Worm (Caenorhabditis elegans): ENCODE results near the gene F53F8.3.

ce11 chrV:20716267-20716666 is 26.9 kb upstream of the F53F8.3 start:
- no peak for TF ChIP-seq med-1 (GFP tag; optimal IDR thresholded peaks at IDR 0.05; ENCODE audit: insufficient read depth)
- no peak for TF ChIP-seq ref-1 (GFP tag; conservative IDR thresholded peaks at IDR 0.05)
- no peak for TF ChIP-seq flt-1 (GFP tag; IDR thresholded peaks at IDR 0.05)
- TF ChIP-seq tab-1 (GFP tag; IDR thresholded peaks at IDR 0.05): no peak
- no peak for TF ChIP-seq ztf-29 (GFP tag; IDR thresholded peaks at IDR 0.05)
- no peak for TF ChIP-seq T22C8.4 (GFP tag; IDR thresholded peaks at IDR 0.05)
